Fruit fly (Drosophila melanogaster) whole organism, wandering third instar larva: ENCODE results near the gene CG32537.

Experiments
- Hr78 ChIP-seq: fragments of >200 bp; optimal IDR thresholded peaks from 2 replicates; lab custom pipeline; 2017; ENCODE audit warnings: missing biosample characterization, missing genetic modification characterization
- Hr83 ChIP-seq: fragments of 200-300 bp; sonication (Bioruptor generic); optimal IDR thresholded peaks from 2 replicates; lab custom pipeline; 2016; ENCODE audit warnings: missing biosample characterization, mild to moderate bottlenecking, missing genetic modification characterization, moderate library complexity; ENCODE audit not compliant: poor library complexity, severe bottlenecking
- N ChIP-seq: fragments of >200 bp; optimal IDR thresholded peaks from 2 replicates; lab custom pipeline; 2018; ENCODE audit warnings: missing biosample characterization, missing external identifiers, missing genetic modification characterization
- psq ChIP-seq: fragments of 200-800 bp; sonication (Bioruptor generic); optimal IDR thresholded peaks from 3 replicates; lab custom pipeline; 2017; ENCODE audit warnings: missing biosample characterization, mild to moderate bottlenecking, missing genetic modification characterization, moderate library complexity
- usp ChIP-seq: fragments of >200 bp; optimal IDR thresholded peaks from 2 replicates; lab custom pipeline; 2017; ENCODE audit warnings: missing biosample characterization, missing genetic modification characterization

DNA sequence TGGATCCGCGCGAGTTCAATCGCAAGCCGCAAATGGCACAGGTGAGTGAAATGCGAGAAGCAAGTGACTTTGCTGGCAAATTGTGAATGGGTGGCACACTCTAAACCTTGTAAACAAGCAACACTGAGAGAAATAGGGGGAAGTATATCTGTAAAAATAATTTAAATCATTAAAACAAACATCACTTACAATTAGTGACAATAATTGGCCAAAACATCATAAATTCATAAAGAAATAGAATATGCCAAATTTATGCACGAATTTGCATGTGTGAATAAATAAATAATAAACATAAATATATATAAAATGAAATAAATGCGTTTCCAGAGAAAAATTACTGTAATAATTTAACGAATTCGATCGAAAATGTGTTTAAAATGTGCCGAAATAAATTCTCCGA lies 13.8 kb downstream of the CG32537 start:
- TF ChIP-seq psq (GFP tag; lab: Kevin White, UChicago), result no peak
- TF ChIP-seq Hr78, result no peak
- no peak for TF ChIP-seq Hr83 (GFP tag; lab: Kevin White, UChicago)
- TF ChIP-seq N (GFP tag; lab: Kevin White, UChicago), result no peak
- TF ChIP-seq usp (GFP tag; lab: Kevin White, UChicago), result no peak
